Fruit fly (Drosophila melanogaster) whole organism, embryonic: ENCODE measurements around the gene Vm26Ac.

ENCODE experiments used
- Asciz ChIP-seq: fragments of 200-800 bp; sonication (Bioruptor generic); optimal IDR thresholded peaks from 2 replicates; lab custom pipeline; 2017; ENCODE audit warnings: missing biosample characterization, mild to moderate bottlenecking, missing genetic modification characterization, missing genetic modification reagents
- C15 ChIP-seq: fragments of 200-800 bp; sonication (Bioruptor generic); IDR thresholded peaks from 3 replicates; pipeline ENCODE4 v1.3.6; 2022; ENCODE audit warnings: missing biosample characterization, missing genetic modification characterization
- CG10147 ChIP-seq: fragments of 200-800 bp; sonication (Bioruptor generic); optimal IDR thresholded peaks from 2 replicates; lab custom pipeline; 2019; ENCODE audit warnings: missing biosample characterization, mild to moderate bottlenecking, missing genetic modification characterization, moderate library complexity
- CG1024 ChIP-seq: fragments of 200-800 bp; sonication (Bioruptor generic); IDR thresholded peaks from 2 replicates; pipeline ENCODE4 v1.3.6; 2022; ENCODE audit warnings: missing biosample characterization, missing genetic modification characterization
- CG10267 ChIP-seq: fragments of 200-800 bp; sonication (Bioruptor generic); optimal IDR thresholded peaks from 2 replicates; lab custom pipeline; 2018; ENCODE audit warnings: missing biosample characterization, mild to moderate bottlenecking, missing genetic modification characterization, moderate library complexity
- CG10462 ChIP-seq: fragments of 200-800 bp; sonication (Bioruptor generic); optimal IDR thresholded peaks from 2 replicates; lab custom pipeline; 2016; ENCODE audit warnings: missing biosample characterization, missing genetic modification characterization
- CG10565 ChIP-seq: fragments of 200-800 bp; sonication (Bioruptor generic); optimal IDR thresholded peaks from 3 replicates; lab custom pipeline; 2016; ENCODE audit warnings: missing biosample characterization, mild to moderate bottlenecking, missing genetic modification characterization
- CG10959 ChIP-seq: fragments of 200-800 bp; sonication (Bioruptor generic); IDR thresholded peaks from 2 replicates; pipeline ENCODE4 v1.3.6; 2022; ENCODE audit warnings: missing biosample characterization, missing genetic modification characterization
- CG12104 ChIP-seq: fragments of 200-800 bp; sonication (Bioruptor generic); optimal IDR thresholded peaks from 3 replicates; lab custom pipeline; 2016; ENCODE audit warnings: missing biosample characterization, missing genetic modification characterization
- CG12769 ChIP-seq: fragments of 200-800 bp; sonication (Bioruptor generic); optimal IDR thresholded peaks from 2 replicates; lab custom pipeline; 2019; ENCODE audit warnings: missing biosample characterization, mild to moderate bottlenecking, missing genetic modification characterization, moderate library complexity
- CG15514 ChIP-seq: fragments of 200-800 bp; sonication (Bioruptor generic); optimal IDR thresholded peaks from 3 replicates; lab custom pipeline; 2017; ENCODE audit warnings: missing biosample characterization, missing genetic modification characterization, mild to moderate bottlenecking, moderate library complexity, missing genetic modification reagents
- CG17186 ChIP-seq: fragments of 200-800 bp; sonication (Bioruptor generic); optimal IDR thresholded peaks from 3 replicates; lab custom pipeline; 2017; ENCODE audit warnings: missing biosample characterization, missing genetic modification reagents, missing genetic modification characterization
- CG18262 ChIP-seq: fragments of 200-800 bp; optimal IDR thresholded peaks from 3 replicates; lab custom pipeline; 2019; ENCODE audit warnings: missing biosample characterization, mild to moderate bottlenecking, missing genetic modification characterization, moderate library complexity
- CG1832 ChIP-seq: fragments of 200-800 bp; sonication (Bioruptor generic); optimal IDR thresholded peaks from 2 replicates; lab custom pipeline; 2017; ENCODE audit warnings: missing biosample characterization, mild to moderate bottlenecking, missing genetic modification characterization, inconsistent platforms
- CG31365 ChIP-seq: fragments of 200-800 bp; sonication (Bioruptor generic); optimal IDR thresholded peaks from 2 replicates; lab custom pipeline; 2018; ENCODE audit warnings: missing biosample characterization, mild to moderate bottlenecking, missing genetic modification characterization
- CG34224 ChIP-seq: fragments of 200-800 bp; sonication (Bioruptor generic); IDR thresholded peaks from 3 replicates; pipeline ENCODE4 v1.3.6; 2022; ENCODE audit warnings: missing biosample characterization, missing genetic modification characterization; ENCODE audit not compliant: partially characterized antibody
- CG5245 ChIP-seq: fragments of 200-800 bp; sonication (Bioruptor generic); optimal IDR thresholded peaks from 3 replicates; lab custom pipeline; 2016; ENCODE audit warnings: missing biosample characterization, missing genetic modification characterization
- CG6654 ChIP-seq: fragments of 200-800 bp; sonication (Bioruptor generic); optimal IDR thresholded peaks from 2 replicates; lab custom pipeline; 2017; ENCODE audit warnings: missing biosample characterization, mild to moderate bottlenecking, missing genetic modification characterization
- CG6765 ChIP-seq: fragments of 200-800 bp; sonication (Bioruptor generic); optimal IDR thresholded peaks from 3 replicates; lab custom pipeline; 2017; ENCODE audit warnings: missing biosample characterization, mild to moderate bottlenecking, missing genetic modification characterization
- CG7987 ChIP-seq: fragments of 200-800 bp; sonication (Bioruptor generic); optimal IDR thresholded peaks from 2 replicates; lab custom pipeline; 2018; ENCODE audit warnings: missing biosample characterization, mild to moderate bottlenecking, missing genetic modification characterization, moderate library complexity
- Dip3 ChIP-seq: fragments of 200-800 bp; sonication (Bioruptor generic); optimal IDR thresholded peaks from 3 replicates; lab custom pipeline; 2016; ENCODE audit warnings: missing biosample characterization, missing genetic modification characterization
- Doc3 ChIP-seq: fragments of 200-800 bp; sonication (Bioruptor generic); IDR thresholded peaks from 3 replicates; pipeline ENCODE4 v1.3.6; 2022; ENCODE audit warnings: missing biosample characterization, missing genetic modification characterization; ENCODE audit not compliant: partially characterized antibody
- Drgx ChIP-seq: fragments of 200-800 bp; sonication (Bioruptor generic); IDR thresholded peaks from 2 replicates; pipeline ENCODE4 v1.3.6; 2022; ENCODE audit warnings: missing biosample characterization, missing genetic modification characterization
- Elba2 ChIP-seq: fragments of 200-800 bp; sonication (Bioruptor generic); optimal IDR thresholded peaks from 3 replicates; lab custom pipeline; 2016; ENCODE audit warnings: missing biosample characterization, missing genetic modification characterization
- GATAe ChIP-seq: fragments of 200-800 bp; sonication (Bioruptor generic); conservative IDR thresholded peaks from 2 replicates; pipeline ENCODE4 v1.3.6; 2022; ENCODE audit warnings: missing biosample characterization, missing genetic modification characterization
- Lhr ChIP-seq: fragments of 200-800 bp; sonication (Bioruptor generic); optimal IDR thresholded peaks from 3 replicates; lab custom pipeline; 2017; ENCODE audit warnings: mild to moderate bottlenecking, missing biosample characterization, missing genetic modification reagents, missing genetic modification characterization
- Max ChIP-seq: fragments of 200-800 bp; sonication (Bioruptor generic); optimal IDR thresholded peaks from 2 replicates; lab custom pipeline; 2016; ENCODE audit warnings: missing biosample characterization, mild to moderate bottlenecking, missing genetic modification characterization
- Opbp ChIP-seq: fragments of 200-800 bp; sonication (Bioruptor generic); IDR thresholded peaks from 3 replicates; pipeline ENCODE4 v1.3.6; 2022; ENCODE audit warnings: missing biosample characterization, missing genetic modification characterization; ENCODE audit not compliant: partially characterized antibody
- Taf1 ChIP-seq: fragments of 200-800 bp; sonication (Bioruptor generic); IDR thresholded peaks from 2 replicates; pipeline ENCODE4 v1.3.6; 2022; ENCODE audit warnings: missing biosample characterization, missing genetic modification characterization
- Tbp ChIP-seq: fragments of >200 bp; optimal IDR thresholded peaks from 2 replicates; lab custom pipeline; 2018; ENCODE audit warnings: missing biosample characterization, missing genetic modification characterization
- ac ChIP-seq: fragments of 200-800 bp; sonication (Bioruptor generic); optimal IDR thresholded peaks from 3 replicates; lab custom pipeline; 2017; ENCODE audit warnings: missing biosample characterization, mild to moderate bottlenecking, missing genetic modification characterization
- bbx ChIP-seq: fragments of 200-800 bp; sonication (Bioruptor generic); IDR thresholded peaks from 2 replicates; pipeline ENCODE4 v1.3.6; 2022; ENCODE audit warnings: missing biosample characterization, missing genetic modification characterization; ENCODE audit not compliant: partially characterized antibody
- bigmax ChIP-seq: fragments of 200-800 bp; sonication (Bioruptor generic); optimal IDR thresholded peaks from 2 replicates; lab custom pipeline; 2018; ENCODE audit warnings: missing biosample characterization, mild to moderate bottlenecking, missing genetic modification characterization
- btn ChIP-seq: fragments of 200-800 bp; sonication (Bioruptor generic); optimal IDR thresholded peaks from 2 replicates; lab custom pipeline; 2016; ENCODE audit warnings: missing biosample characterization, missing genetic modification characterization
- chif ChIP-seq, 2 experiments: fragments of 200-800 bp; sonication (Bioruptor generic); optimal IDR thresholded peaks; 3 replicates each; lab custom pipeline; 2016; ENCODE audit warnings: missing biosample characterization in 2 of 2, missing genetic modification characterization in 2 of 2
- grau ChIP-seq: fragments of 200-800 bp; optimal IDR thresholded peaks from 3 replicates; lab custom pipeline; 2019; ENCODE audit warnings: missing biosample characterization, mild to moderate bottlenecking, missing genetic modification characterization, moderate library complexity
- hkb ChIP-seq, 2 experiments: fragments of 200-800 bp in 1 of 2; fragments of >200 bp in 1 of 2; sonication (Bioruptor generic) in 1 of 2; IDR thresholded peaks in 1 of 2; optimal IDR thresholded peaks in 1 of 2; 2 replicates each; pipeline versions ENCODE4 v1.3.6 to Lab custom; 2017 to 2022; ENCODE audit warnings: missing biosample characterization in 1 of 2, missing genetic modification characterization in 1 of 2
- jumu ChIP-seq: fragments of 200-800 bp; sonication (Bioruptor generic); optimal IDR thresholded peaks from 3 replicates; lab custom pipeline; 2016; ENCODE audit warnings: missing biosample characterization, missing genetic modification characterization
- nau ChIP-seq: fragments of 200-800 bp; sonication (Bioruptor generic); optimal IDR thresholded peaks from 3 replicates; lab custom pipeline; 2017; ENCODE audit warnings: missing biosample characterization, mild to moderate bottlenecking, missing genetic modification characterization, missing genetic modification reagents
- nerfin-2 ChIP-seq: fragments of 200-800 bp; sonication (Bioruptor generic); IDR thresholded peaks from 2 replicates; pipeline ENCODE4 v1.3.6; 2022; ENCODE audit warnings: missing biosample characterization, missing genetic modification characterization; ENCODE audit not compliant: partially characterized antibody
- onecut ChIP-seq: fragments of 200-800 bp; sonication (Bioruptor generic); IDR thresholded peaks from 2 replicates; pipeline ENCODE4 v1.3.6; 2022; ENCODE audit warnings: missing biosample characterization, missing genetic modification characterization
- pan ChIP-seq, 4 experiments: fragments of >200 bp in 3 of 4; fragments of 200-800 bp in 1 of 4; sonication (Bioruptor generic) in 1 of 4; optimal IDR thresholded peaks in 3 of 4; IDR thresholded peaks in 1 of 4; 2 replicates each; pipeline versions ENCODE4 v1.3.6 to Lab custom; 2017 to 2022; ENCODE audit warnings: missing biosample characterization in 2 of 4, missing genetic modification characterization in 2 of 4, mixed read lengths in 1 of 4
- ranshi ChIP-seq: fragments of 200-800 bp; sonication (Bioruptor generic); IDR thresholded peaks from 2 replicates; pipeline ENCODE4 v1.3.6; 2022; ENCODE audit warnings: missing biosample characterization, missing genetic modification characterization
- sens-2 ChIP-seq: fragments of 200-800 bp; sonication (Bioruptor generic); IDR thresholded peaks from 2 replicates; pipeline ENCODE4 v1.3.6; 2022; ENCODE audit warnings: missing biosample characterization, missing genetic modification characterization
- seq ChIP-seq: fragments of 200-800 bp; sonication (Bioruptor generic); IDR thresholded peaks from 2 replicates; pipeline ENCODE4 v1.3.6; 2022; ENCODE audit warnings: missing biosample characterization, missing genetic modification characterization
- sisA ChIP-seq: fragments of 200-800 bp; sonication (Bioruptor generic); IDR thresholded peaks from 2 replicates; pipeline ENCODE4 v1.3.6; 2022; ENCODE audit warnings: missing biosample characterization, missing genetic modification characterization
- tgo ChIP-seq: fragments of 200-800 bp; sonication (Bioruptor generic); IDR thresholded peaks from 3 replicates; pipeline ENCODE4 v1.3.6; 2022; ENCODE audit warnings: missing biosample characterization, missing genetic modification characterization
- wek ChIP-seq: fragments of 200-800 bp; sonication (Bioruptor generic); optimal IDR thresholded peaks from 3 replicates; lab custom pipeline; 2018; ENCODE audit warnings: missing biosample characterization, mild to moderate bottlenecking, missing genetic modification characterization, moderate library complexity

Vm26Ac gene

DNA sequence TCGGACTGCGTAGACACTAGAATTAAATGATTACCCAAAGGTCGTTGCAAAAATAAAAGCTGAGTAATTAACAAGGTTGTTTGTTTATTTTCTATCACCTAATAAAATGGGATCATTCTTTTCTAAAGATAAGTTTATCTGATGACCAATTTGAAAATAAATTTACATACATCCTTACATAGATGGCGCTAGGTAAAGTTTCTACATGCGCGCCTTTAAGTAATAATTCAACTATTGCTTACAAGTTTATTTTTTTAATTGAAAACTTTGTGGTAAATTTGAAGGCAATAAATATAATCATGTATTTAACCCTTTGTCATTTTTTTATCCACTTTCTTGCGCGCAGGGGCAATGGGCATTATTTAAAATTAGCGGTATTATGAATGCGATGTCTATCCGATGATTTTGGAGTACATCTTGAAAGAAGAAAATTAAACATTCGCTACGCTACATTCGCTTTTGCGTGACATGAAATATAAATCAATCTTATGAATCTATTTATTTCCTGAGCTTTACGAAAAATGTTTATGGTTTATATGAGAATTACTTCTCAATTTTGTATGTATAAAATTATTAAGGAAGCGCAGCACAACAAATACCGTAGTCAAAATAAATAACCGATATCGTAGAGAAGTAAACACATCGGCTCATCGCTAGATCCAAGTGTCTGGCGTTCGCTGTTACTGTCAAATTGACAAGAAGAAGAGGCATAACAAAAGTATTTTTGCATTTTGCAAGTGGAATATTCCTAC is 9.5 kb downstream of the Vm26Ac start, which contains the start of gene CG9044 (continued):
- TF ChIP-seq ac (GFP tag; lab: Kevin White, UChicago) (no peak), CG12104 (GFP tag; lab: Kevin White, UChicago) (peak; percentile 19), GATAe (GFP tag; lab: Robert Waterston, UW) (no peak), btn (GFP tag; lab: Kevin White, UChicago) (no peak), Lhr (GFP tag; lab: Kevin White, UChicago) (peak; percentile 46), ranshi (no peak), CG10565 (GFP tag; lab: Kevin White, UChicago) (no peak), CG1024 (GFP tag; lab: Robert Waterston, UW) (no peak), Asciz (no peak), bbx (GFP tag; lab: Robert Waterston, UW) (peak; percentile 88), nau (no peak), sens-2 (GFP tag; lab: Robert Waterston, UW) (no peak), CG7987 (GFP tag; lab: Kevin White, UChicago) (no peak), onecut (GFP tag; lab: Robert Waterston, UW) (no peak), CG6765 (GFP tag; lab: Kevin White, UChicago) (no peak), CG18262 (tag; lab: Kevin White, UChicago) (no peak), nerfin-2 (peak; percentile 87), chif (GFP tag; optimal IDR thresholded peaks at IDR 0.05; lab: Kevin White, UChicago) (peak; percentile 1 to 46), Dip3 (GFP tag; lab: Kevin White, UChicago) (peak; percentile 66), bigmax (GFP tag; lab: Kevin White, UChicago) (no peak), CG10267 (peak; percentile 59), Opbp (GFP tag; lab: Robert Waterston, UW) (peak; percentile 84; the same call in 2 of the 3 replicates), CG5245 (GFP tag; lab: Kevin White, UChicago) (no peak), grau (no peak), CG10147 (GFP tag; lab: Kevin White, UChicago) (no peak), CG15514 (GFP tag; lab: Kevin White, UChicago) (no peak), CG1832 (GFP tag; lab: Kevin White, UChicago) (no peak), C15 (no peak), Elba2 (GFP tag; lab: Kevin White, UChicago) (peak; percentile 46), Max (GFP tag; lab: Kevin White, UChicago) (peak; percentile 52), CG31365 (tag; lab: Kevin White, UChicago) (no peak), jumu (GFP tag; lab: Kevin White, UChicago) (peak; percentile 70), hkb (optimal IDR thresholded peaks at IDR 0.05; lab: Kevin White, UChicago) (no peak), hkb (GFP tag; IDR thresholded peaks at IDR 0.05; lab: Robert Waterston, UW) (no peak), wek (GFP tag; lab: Kevin White, UChicago) (no peak), tgo (no peak; the same call in 2 of the 3 replicates), CG6654 (no peak), CG10462 (GFP tag; lab: Kevin White, UChicago) (no peak), Doc3 (peak; percentile 91), seq (no peak), CG34224 (GFP tag; lab: Robert Waterston, UW) (peak; percentile 83), CG10959 (no peak), CG12769 (tag; lab: Kevin White, UChicago) (no peak), Drgx (GFP tag; lab: Robert Waterston, UW) (no peak), CG17186 (GFP tag; lab: Kevin White, UChicago) (peak; percentile 44), Taf1 (GFP tag; lab: Robert Waterston, UW) (no peak), Tbp (no peak), sisA (peak; percentile 52), pan (optimal IDR thresholded peaks at IDR 0.05; lab: Kevin White, UChicago) (no peak), pan (GFP tag; optimal IDR thresholded peaks at IDR 0.05 in 1 of 2, IDR thresholded peaks at IDR 0.05 in 1 of 2) (no peak)
